Worm (Caenorhabditis elegans): ENCODE results near the gene col-181.

ce11 chrX:12123152-12123551, 18.4 kb downstream of the col-181 start, which contains the start of gene T01H10.11:
- TF ChIP-seq hmbx-1 (tag; optimal IDR thresholded peaks at IDR 0.05) (no peak), ama-1 (optimal IDR thresholded peaks at IDR 0.05) (no peak), tra-4 (tag; optimal IDR thresholded peaks at IDR 0.05) (no peak), hnd-1 (tag; optimal IDR thresholded peaks at IDR 0.05) (no peak), sea-1 (GFP tag; conservative IDR thresholded peaks at IDR 0.05) (no peak), ceh-36 (tag; optimal IDR thresholded peaks at IDR 0.05) (no peak), pes-1 (GFP tag; IDR thresholded peaks at IDR 0.05) (no peak), tbx-11 (GFP tag; IDR thresholded peaks at IDR 0.05) (no peak), F13C5.2 (tag; optimal IDR thresholded peaks at IDR 0.05) (no peak), scrt-1 (GFP tag; IDR thresholded peaks at IDR 0.05) (no peak), flt-1 (GFP tag; IDR thresholded peaks at IDR 0.05) (no peak), aly-1 (tag; optimal IDR thresholded peaks at IDR 0.05) (no peak)
